Worm (Caenorhabditis elegans) whole organism, L3 larva: Measurements from ENCODE around the gene H23L24.1.

Experiments
- R02D3.7 ChIP-seq: fragments of 150-350 bp; optimal IDR thresholded peaks from 2 replicates; lab custom pipeline; 2014; ENCODE audit warnings: missing biosample characterization, missing genetic modification characterization
- ZK546.5 ChIP-seq: sonication (generic microtip); optimal IDR thresholded peaks from 2 replicates; lab custom pipeline; 2017; ENCODE audit warnings: missing biosample characterization, missing genetic modification characterization
- aly-2 ChIP-seq: fragments of 150-350 bp; optimal IDR thresholded peaks from 2 replicates; lab custom pipeline; 2014; ENCODE audit warnings: missing biosample characterization, missing genetic modification characterization
- ceh-28 ChIP-seq: fragments of 150-350 bp; optimal IDR thresholded peaks from 2 replicates; lab custom pipeline; 2014; ENCODE audit warnings: missing biosample characterization, missing genetic modification reagents, missing genetic modification characterization
- ceh-82 ChIP-seq: fragments of 150-350 bp; optimal IDR thresholded peaks from 2 replicates; lab custom pipeline; 2014; ENCODE audit warnings: missing biosample characterization, missing genetic modification characterization
- ceh-9 ChIP-seq: sonication (generic microtip); optimal IDR thresholded peaks from 2 replicates; lab custom pipeline; 2018; ENCODE audit warnings: missing biosample characterization, missing genetic modification characterization
- egl-5 ChIP-seq: fragments of 150-350 bp; optimal IDR thresholded peaks from 2 replicates; lab custom pipeline; 2017; ENCODE audit warnings: missing biosample characterization, missing genetic modification reagents, missing genetic modification characterization, inconsistent platforms
- elt-2 ChIP-seq: sonication (generic microtip); optimal IDR thresholded peaks from 2 replicates; lab custom pipeline; 2016; ENCODE audit warnings: missing genetic modification reagents, mild to moderate bottlenecking, missing genetic modification characterization, missing compliant biosample characterization
- eor-1 ChIP-seq, 2 experiments: fragments of 150-350 bp; optimal IDR thresholded peaks; 2 replicates each; lab custom pipeline; 2014 to 2018; ENCODE audit warnings: missing biosample characterization in 2 of 2, missing genetic modification characterization in 2 of 2
- fos-1 ChIP-seq: fragments of 150-350 bp; optimal IDR thresholded peaks from 2 replicates; lab custom pipeline; 2014; ENCODE audit warnings: missing biosample characterization, missing genetic modification characterization
- hmg-11 ChIP-seq: sonication (generic microtip); optimal IDR thresholded peaks from 2 replicates; lab custom pipeline; 2016; ENCODE audit warnings: missing genetic modification characterization, missing compliant biosample characterization
- jun-1 ChIP-seq: fragments of 150-350 bp; optimal IDR thresholded peaks from 2 replicates; lab custom pipeline; 2014; ENCODE audit warnings: missing biosample characterization, missing genetic modification reagents, missing genetic modification characterization
- lin-15B ChIP-seq: fragments of 150-350 bp; optimal IDR thresholded peaks from 2 replicates; lab custom pipeline; 2014; ENCODE audit warnings: missing biosample characterization, missing genetic modification characterization
- lin-39 ChIP-seq: fragments of 150-350 bp; optimal IDR thresholded peaks from 2 replicates; lab custom pipeline; 2018; ENCODE audit warnings: missing biosample characterization, missing genetic modification reagents, missing genetic modification characterization
- lsy-12 ChIP-seq: sonication (generic microtip); optimal IDR thresholded peaks from 2 replicates; lab custom pipeline; 2016; ENCODE audit warnings: mild to moderate bottlenecking, missing genetic modification characterization, missing compliant biosample characterization
- mml-1 ChIP-seq: fragments of 150-350 bp; sonication (generic microtip); optimal IDR thresholded peaks from 3 replicates; lab custom pipeline; 2014; ENCODE audit warnings: missing biosample characterization, missing genetic modification characterization
- nfya-1 ChIP-seq: sonication (generic microtip); optimal IDR thresholded peaks from 2 replicates; lab custom pipeline; 2017; ENCODE audit warnings: missing genetic modification characterization, mild to moderate bottlenecking, missing compliant biosample characterization, antibody characterized with exemption, moderate library complexity; ENCODE audit not compliant: insufficient read depth
- nhr-12 ChIP-seq: fragments of 150-350 bp; optimal IDR thresholded peaks from 2 replicates; lab custom pipeline; 2014; ENCODE audit warnings: missing biosample characterization, missing genetic modification characterization
- nhr-23 ChIP-seq: fragments of 150-350 bp; optimal IDR thresholded peaks from 2 replicates; lab custom pipeline; 2014; ENCODE audit warnings: missing biosample characterization, missing genetic modification reagents, missing genetic modification characterization
- nhr-25 ChIP-seq: sonication (generic microtip); optimal IDR thresholded peaks from 2 replicates; lab custom pipeline; 2017; ENCODE audit warnings: missing biosample characterization, missing genetic modification characterization
- nhr-28 ChIP-seq: fragments of 150-350 bp; optimal IDR thresholded peaks from 2 replicates; lab custom pipeline; 2014; ENCODE audit warnings: missing biosample characterization, missing genetic modification characterization
- nhr-67 ChIP-seq: fragments of 150-350 bp; optimal IDR thresholded peaks from 2 replicates; lab custom pipeline; 2014; ENCODE audit warnings: missing biosample characterization, missing genetic modification characterization
- nhr-77 ChIP-seq: fragments of 150-350 bp; optimal IDR thresholded peaks from 2 replicates; lab custom pipeline; 2014; ENCODE audit warnings: missing biosample characterization, missing genetic modification characterization
- pha-4 ChIP-seq: fragments of 150-350 bp; optimal IDR thresholded peaks from 2 replicates; lab custom pipeline; 2014; ENCODE audit warnings: missing biosample characterization, missing genetic modification reagents, missing genetic modification characterization
- pqm-1 ChIP-seq: fragments of 150-350 bp; optimal IDR thresholded peaks from 2 replicates; lab custom pipeline; 2017; ENCODE audit warnings: missing biosample characterization, missing genetic modification characterization, inconsistent platforms
- snpc-4 ChIP-seq: fragments of 150-350 bp; optimal IDR thresholded peaks from 2 replicates; lab custom pipeline; 2014; ENCODE audit warnings: missing biosample characterization, missing genetic modification characterization
- tbx-2 ChIP-seq: sonication (generic microtip); optimal IDR thresholded peaks from 2 replicates; lab custom pipeline; 2016; ENCODE audit warnings: mild to moderate bottlenecking, missing genetic modification characterization, missing compliant biosample characterization
- unc-39 ChIP-seq: sonication (generic microtip); optimal IDR thresholded peaks from 4 replicates; lab custom pipeline; 2017; ENCODE audit warnings: missing biosample characterization, missing genetic modification characterization
- unc-62 ChIP-seq: fragments of 150-350 bp; sonication (generic microtip); optimal IDR thresholded peaks from 4 replicates; lab custom pipeline; 2014; ENCODE audit warnings: missing biosample characterization, missing genetic modification reagents, missing genetic modification characterization
- zag-1 ChIP-seq: fragments of 150-350 bp; optimal IDR thresholded peaks from 2 replicates; lab custom pipeline; 2014; ENCODE audit warnings: missing biosample characterization, missing genetic modification characterization
- ztf-4 ChIP-seq: fragments of 150-350 bp; optimal IDR thresholded peaks from 2 replicates; lab custom pipeline; 2014; ENCODE audit warnings: missing biosample characterization, missing genetic modification characterization

H23L24.1 gene

ce11 chrIV:8743654-8744332 lies 25.5 kb downstream of the H23L24.1 start, which contains the start of gene F21D5.7 (continued):
- TF ChIP-seq lin-39 (peak; percentile 34), pha-4 (peak; percentile 90), lsy-12 (tag; lab: Kevin White, UChicago) (peak; percentile 56), nhr-67 (tag; lab: Kevin White, UChicago) (no peak), tbx-2 (tag; lab: Kevin White, UChicago) (no peak), eor-1 (tag; optimal IDR thresholded peaks at IDR 0.05; lab: Kevin White, UChicago) (no peak), nfya-1 (tag; lab: Kevin White, UChicago) (peak; percentile 84), ZK546.5 (tag; lab: Kevin White, UChicago) (no peak)

DNA sequence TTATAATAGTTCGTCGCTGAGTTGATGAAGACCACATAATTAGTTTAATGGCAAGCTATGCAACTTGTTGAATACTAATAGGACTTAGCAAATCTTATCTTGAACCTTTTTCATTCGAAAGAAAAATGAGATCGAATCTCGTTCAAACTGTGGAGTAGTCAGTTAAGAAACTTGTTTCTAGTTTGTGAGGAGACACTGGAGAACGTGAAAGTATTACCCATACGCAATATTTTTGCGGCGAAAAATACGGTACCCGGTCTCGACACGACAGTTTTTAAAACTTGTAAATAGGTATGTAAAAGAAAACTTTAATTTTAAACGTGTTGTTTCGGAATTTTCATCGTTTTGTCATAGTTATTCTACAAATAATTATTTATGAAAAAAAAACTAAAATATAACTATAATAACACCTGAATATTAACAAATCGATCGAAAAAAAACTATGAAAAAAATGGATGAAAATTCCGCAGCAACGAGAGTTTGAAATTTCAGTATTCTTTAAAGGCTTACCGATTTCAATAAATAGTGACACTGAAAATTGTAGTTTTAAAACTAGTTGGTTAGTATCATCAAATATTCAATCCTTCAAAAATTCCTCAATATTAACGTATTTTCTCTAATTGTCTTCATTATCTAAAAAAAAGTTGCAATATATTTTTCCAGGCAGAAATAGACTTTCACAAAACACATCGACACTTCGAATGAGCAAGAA lies 27.5 kb downstream of the H23L24.1 start, which contains the start of the genes F20C5.7 and parg-1:
F20C5.7 (minus strand) TSS at position 101 of the 712 bp plus-strand sequence.
parg-1 (plus strand) TSS at position 662 of the 712 bp plus-strand sequence.
- TF ChIP-seq egl-5 (tag; lab: Kevin White, UChicago) (no peak), nhr-23 (tag; lab: Kevin White, UChicago) (no peak), hmg-11 (tag; lab: Kevin White, UChicago) (no peak), mml-1 (tag; lab: Kevin White, UChicago) (no peak), ceh-9 (tag; lab: Kevin White, UChicago) (no peak), fos-1 (no peak), nhr-12 (tag; lab: Kevin White, UChicago) (no peak), snpc-4 (tag; lab: Kevin White, UChicago) (no peak), nhr-77 (no peak), ztf-4 (no peak), pqm-1 (no peak), zag-1 (tag; lab: Kevin White, UChicago) (no peak), R02D3.7 (tag; lab: Kevin White, UChicago) (no peak), elt-2 (tag; lab: Kevin White, UChicago) (no peak), nhr-28 (tag; lab: Kevin White, UChicago) (no peak), aly-2 (tag; lab: Kevin White, UChicago) (no peak)

ce11 chrIV:8748967-8749366 lies 30.7 kb downstream of the H23L24.1 start:
- TF ChIP-seq nfya-1 (tag; lab: Kevin White, UChicago) (peak; percentile 71), ceh-28 (tag; lab: Kevin White, UChicago) (no peak)

- TF ChIP-seq jun-1 (tag; lab: Kevin White, UChicago) = no peak
- no peak for TF ChIP-seq nhr-67 (tag; lab: Kevin White, UChicago)
- TF ChIP-seq lsy-12 (tag; lab: Kevin White, UChicago) = no peak
- TF ChIP-seq unc-39 (tag; lab: Kevin White, UChicago) = no peak
- TF ChIP-seq lin-39 = no peak
- no peak for TF ChIP-seq ceh-9 (tag; lab: Kevin White, UChicago)
- TF ChIP-seq nhr-25 (tag; lab: Kevin White, UChicago) = no peak
- TF ChIP-seq snpc-4 (tag; lab: Kevin White, UChicago) = no peak
- no peak for TF ChIP-seq ztf-4
- no peak for TF ChIP-seq elt-2 (tag; lab: Kevin White, UChicago)
- TF ChIP-seq unc-62 (GFP tag; lab: Kevin White, UChicago) = no peak
- TF ChIP-seq mml-1 (tag; lab: Kevin White, UChicago) = no peak
These were observed 34.2 kb downstream of the H23L24.1 start for ce11 chrIV:8752492-8752891.

DNA sequence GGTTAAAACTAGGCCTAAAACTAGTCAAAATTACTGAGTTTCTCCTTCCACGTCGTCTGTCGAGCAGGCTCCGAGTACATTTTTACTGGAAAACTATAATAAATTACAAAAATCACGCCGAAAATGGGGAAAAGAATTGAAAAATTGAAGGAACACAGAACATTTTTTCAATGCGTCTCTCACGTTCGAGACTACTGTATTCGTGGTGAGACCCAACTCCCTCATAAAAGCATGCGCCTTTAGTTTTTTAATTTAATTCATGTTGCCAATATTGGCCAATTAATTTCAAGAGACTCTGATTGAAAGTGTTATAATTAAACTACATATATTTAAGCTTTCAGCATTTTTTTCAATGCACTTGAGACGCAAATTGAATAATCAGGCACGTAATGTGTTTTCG lies 35.9 kb downstream of the H23L24.1 start:
- TF ChIP-seq hmg-11 (tag; lab: Kevin White, UChicago) (no peak), nhr-28 (tag; lab: Kevin White, UChicago) (no peak), ztf-4 (no peak), nhr-12 (tag; lab: Kevin White, UChicago) (no peak), snpc-4 (tag; lab: Kevin White, UChicago) (no peak), ceh-82 (no peak), lin-15B (no peak), ceh-9 (tag; lab: Kevin White, UChicago) (no peak), zag-1 (tag; lab: Kevin White, UChicago) (no peak), aly-2 (tag; lab: Kevin White, UChicago) (no peak), jun-1 (tag; lab: Kevin White, UChicago) (no peak), tbx-2 (tag; lab: Kevin White, UChicago) (no peak), egl-5 (tag; lab: Kevin White, UChicago) (no peak), elt-2 (tag; lab: Kevin White, UChicago) (no peak), unc-39 (tag; lab: Kevin White, UChicago) (no peak)
